Worm (Caenorhabditis elegans): ENCODE results near the gene T19C4.5.

The T19C4.5 gene

DNA sequence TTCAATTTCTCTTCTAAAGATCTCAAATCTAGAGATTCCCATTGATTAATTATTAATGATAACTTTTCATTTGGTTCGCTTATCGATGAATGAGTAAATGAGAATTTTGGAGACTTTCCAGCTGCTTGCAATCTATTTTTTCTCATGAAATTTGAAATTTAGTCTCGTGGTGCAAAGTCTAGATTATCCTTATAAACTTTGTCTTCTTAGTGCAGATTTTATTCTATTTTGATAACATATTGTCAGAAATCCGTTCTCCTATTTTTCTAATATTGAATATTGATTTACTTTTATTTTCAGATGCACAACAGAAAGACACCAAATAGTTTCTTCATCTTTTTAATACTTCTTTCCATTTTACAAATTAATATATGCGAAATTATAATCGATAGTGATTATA, 19.0 kb downstream of the T19C4.5 start, which contains the start of gene lgc-49:
Gene lgc-49 (plus strand): TSS at position 301 of the 400 bp plus-strand sequence.
- TF ChIP-seq K09A11.1 (tag; optimal IDR thresholded peaks at IDR 0.05; ENCODE audit: insufficient read depth): no peak
- TF ChIP-seq syd-9 (tag; optimal IDR thresholded peaks at IDR 0.05): no peak
- TF ChIP-seq pha-4 (tag; optimal IDR thresholded peaks at IDR 0.05): no peak
- no peak for TF ChIP-seq lim-6 (tag; optimal IDR thresholded peaks at IDR 0.05)
- TF ChIP-seq ttx-3 (tag; optimal IDR thresholded peaks at IDR 0.05): no peak
- TF ChIP-seq npax-4 (tag; optimal IDR thresholded peaks at IDR 0.05): no peak
- TF ChIP-seq fax-1 (tag; optimal IDR thresholded peaks at IDR 0.05): no peak
- no peak for TF ChIP-seq hlh-30 (tag; optimal IDR thresholded peaks at IDR 0.05; ENCODE audit: insufficient read depth)
- no peak for TF ChIP-seq C38D4.7 (GFP tag; optimal IDR thresholded peaks at IDR 0.05)
- no peak for TF ChIP-seq elt-4 (tag; optimal IDR thresholded peaks at IDR 0.05)
- TF ChIP-seq nhr-232 (tag; optimal IDR thresholded peaks at IDR 0.05): no peak
- no peak for TF ChIP-seq che-1 (tag; optimal IDR thresholded peaks at IDR 0.05)
- no peak for TF ChIP-seq ets-4 (tag; optimal IDR thresholded peaks at IDR 0.05)

DNA sequence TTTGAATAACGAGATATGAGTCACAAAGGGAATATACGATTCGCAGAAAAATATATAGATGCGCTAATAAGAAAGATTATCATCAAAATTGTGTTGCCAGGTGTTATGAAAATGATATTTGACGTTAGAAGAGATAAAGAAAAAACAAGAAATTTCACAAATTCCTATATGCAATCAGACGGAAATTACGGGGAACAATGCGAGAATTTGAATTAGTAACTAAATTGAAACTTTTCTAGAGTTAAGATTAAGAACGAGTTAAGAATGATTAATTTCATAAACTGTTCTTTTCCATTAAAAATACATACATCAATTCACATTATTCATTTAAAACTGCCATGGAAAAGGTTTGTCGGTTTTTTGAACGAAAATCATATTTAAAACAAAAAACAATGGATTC, 24.1 kb downstream of the T19C4.5 start, which contains the start of gene clc-6:
Gene clc-6 (minus strand): TSS at position 101 of the 400 bp plus-strand sequence.
- TF ChIP-seq syd-9 (tag; optimal IDR thresholded peaks at IDR 0.05): no peak
- no peak for TF ChIP-seq ceh-19 (GFP tag; optimal IDR thresholded peaks at IDR 0.05)
- TF ChIP-seq hlh-15 (tag; optimal IDR thresholded peaks at IDR 0.05): no peak
- TF ChIP-seq elt-4 (tag; optimal IDR thresholded peaks at IDR 0.05): no peak
- no peak for TF ChIP-seq pag-3 (tag; optimal IDR thresholded peaks at IDR 0.05; ENCODE audit: borderline replicate concordance)
- no peak for TF ChIP-seq ceh-14 (tag; optimal IDR thresholded peaks at IDR 0.05)
- no peak for TF ChIP-seq ref-2 (tag; optimal IDR thresholded peaks at IDR 0.05)
- TF ChIP-seq nhr-11 (tag; optimal IDR thresholded peaks at IDR 0.05): no peak
- TF ChIP-seq T23F11.4 (GFP tag; optimal IDR thresholded peaks at IDR 0.05): no peak
- no peak for TF ChIP-seq pax-1 (tag; optimal IDR thresholded peaks at IDR 0.05)
- no peak for TF ChIP-seq dve-1 (tag; optimal IDR thresholded peaks at IDR 0.05)
- TF ChIP-seq C08G9.2 (tag; optimal IDR thresholded peaks at IDR 0.05): no peak
- TF ChIP-seq K02D7.2 (tag; optimal IDR thresholded peaks at IDR 0.05): no peak
- no peak for TF ChIP-seq ceh-2 (tag; optimal IDR thresholded peaks at IDR 0.05)
- no peak for TF ChIP-seq npax-4 (tag; optimal IDR thresholded peaks at IDR 0.05)
- TF ChIP-seq pqm-1 (tag; optimal IDR thresholded peaks at IDR 0.05): no peak
- no peak for TF ChIP-seq sox-4 (tag; optimal IDR thresholded peaks at IDR 0.05)

DNA sequence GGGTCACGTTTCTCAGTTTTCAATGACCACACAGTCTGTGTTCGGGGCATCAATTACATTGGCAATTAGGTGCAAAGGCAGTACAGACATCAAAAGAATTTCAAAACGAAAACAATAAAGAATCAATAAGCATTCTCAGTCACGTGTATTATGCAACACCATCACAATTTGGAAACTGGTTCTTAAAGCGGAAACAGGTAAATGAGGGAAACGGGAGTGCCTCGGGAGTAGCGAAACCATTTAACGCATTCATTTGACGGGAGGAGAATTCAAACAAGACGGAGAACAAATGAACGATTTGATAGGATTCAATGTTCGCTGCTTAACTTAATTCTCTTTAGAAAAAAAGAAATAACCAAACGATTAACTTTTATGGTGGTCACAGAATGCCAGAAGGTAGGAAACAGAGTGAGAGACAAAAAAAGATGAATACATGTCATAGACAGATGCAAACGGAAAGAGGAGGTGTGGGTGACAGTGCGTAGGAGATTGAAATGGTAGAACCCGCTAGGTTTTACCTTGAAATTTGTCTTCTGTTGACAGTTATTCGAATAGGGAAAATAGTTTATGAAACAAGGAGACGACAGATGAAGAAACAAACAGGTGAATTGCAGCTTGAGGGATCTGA, 24.7 kb downstream of the T19C4.5 start:
- TF ChIP-seq C08G9.2 (tag; optimal IDR thresholded peaks at IDR 0.05) (no peak), ceh-22 (tag; optimal IDR thresholded peaks at IDR 0.05) (no peak), ceh-31 (tag; optimal IDR thresholded peaks at IDR 0.05) (peak; percentile 32)

DNA sequence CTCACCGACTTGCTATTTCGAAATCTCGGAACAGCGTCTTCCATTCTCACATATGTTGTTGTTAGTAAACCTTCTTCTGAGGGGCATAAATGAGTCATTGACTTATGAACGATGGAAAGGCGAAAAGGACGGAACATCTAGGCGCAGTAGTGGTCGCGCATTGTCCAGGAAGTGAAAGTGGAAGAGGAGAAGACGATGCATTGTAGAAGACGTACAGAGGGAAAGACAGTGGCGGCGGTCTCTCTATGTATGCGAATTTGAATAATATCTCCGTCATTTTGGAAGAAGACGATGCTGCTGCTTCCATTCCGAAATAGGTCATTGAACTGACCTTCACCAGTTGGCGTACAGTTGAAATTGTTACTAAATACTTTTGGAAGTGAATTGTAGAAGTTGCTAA, 26.1 kb downstream of the T19C4.5 start:
- TF ChIP-seq lin-11 (tag; optimal IDR thresholded peaks at IDR 0.05) (no peak), unc-55 (GFP tag; optimal IDR thresholded peaks at IDR 0.05) (no peak), unc-42 (tag; optimal IDR thresholded peaks at IDR 0.05) (no peak), pat-9 (tag; optimal IDR thresholded peaks at IDR 0.05) (no peak), syd-9 (tag; optimal IDR thresholded peaks at IDR 0.05) (no peak), fax-1 (tag; optimal IDR thresholded peaks at IDR 0.05) (no peak), tbx-7 (tag; optimal IDR thresholded peaks at IDR 0.05) (no peak), zip-5 (tag; optimal IDR thresholded peaks at IDR 0.05) (no peak), fkh-10 (GFP tag; optimal IDR thresholded peaks at IDR 0.05) (no peak), ahr-1 (tag; optimal IDR thresholded peaks at IDR 0.05) (no peak), nfya-1 (tag; optimal IDR thresholded peaks at IDR 0.05) (no peak), sdc-2 (tag; optimal IDR thresholded peaks at IDR 0.05) (no peak), ceh-2 (tag; optimal IDR thresholded peaks at IDR 0.05) (no peak), F13H6.1 (tag; optimal IDR thresholded peaks at IDR 0.05) (no peak), K02D7.2 (tag; optimal IDR thresholded peaks at IDR 0.05) (no peak), ets-4 (tag; optimal IDR thresholded peaks at IDR 0.05) (no peak), ceh-34 (tag; optimal IDR thresholded peaks at IDR 0.05) (no peak), elt-2 (tag; optimal IDR thresholded peaks at IDR 0.05) (no peak), fkh-6 (tag; optimal IDR thresholded peaks at IDR 0.05) (no peak), ceh-48 (tag; optimal IDR thresholded peaks at IDR 0.05) (no peak)
